Worm (Caenorhabditis elegans) whole organism, young adult: ENCODE data around the gene Y43F8B.11.
A peak's percentile ranks its signal among the peaks of the same experiment; 100 is the strongest.

ENCODE experiments used
- C06A6.2 ChIP-seq: fragments of 200-800 bp; sonication (Bioruptor generic); conservative IDR thresholded peaks from 2 replicates; pipeline ENCODE4 v1.3.6; 2022; ENCODE audit warnings: missing genetic modification characterization, missing compliant biosample characterization
- D2030.7 ChIP-seq: fragments of 200-800 bp; sonication (Bioruptor generic); IDR thresholded peaks from 2 replicates; pipeline ENCODE4 v1.3.6; 2022; ENCODE audit warnings: missing genetic modification reagents, missing genetic modification characterization, missing compliant biosample characterization
- F37B4.10 ChIP-seq: fragments of 200-800 bp; sonication (Bioruptor generic); IDR thresholded peaks from 2 replicates; pipeline ENCODE4 v1.3.6; 2022; ENCODE audit warnings: missing genetic modification characterization, missing compliant biosample characterization
- T26A5.8 ChIP-seq: sonication (generic microtip); optimal IDR thresholded peaks from 2 replicates; lab custom pipeline; 2016; ENCODE audit warnings: missing genetic modification characterization, missing compliant biosample characterization
- Y79H2A.3 ChIP-seq: fragments of 200-800 bp; sonication (Bioruptor generic); conservative IDR thresholded peaks from 2 replicates; pipeline ENCODE4 v1.3.6; 2022; ENCODE audit warnings: missing genetic modification reagents, missing genetic modification characterization, missing compliant biosample characterization
- ama-1 ChIP-seq, 3 experiments: fragments of 150-350 bp in 1 of 3; sonication (generic microtip) in 2 of 3; optimal IDR thresholded peaks; 2 replicates each; lab custom pipeline; 2014 to 2018; ENCODE audit warnings: missing biosample characterization in 2 of 3, missing genetic modification characterization in 2 of 3, missing genetic modification reagents in 2 of 3
- aptf-2 ChIP-seq: fragments of 200-800 bp; sonication (Bioruptor generic); conservative IDR thresholded peaks from 2 replicates; pipeline ENCODE4 v1.3.6; 2022; ENCODE audit warnings: missing genetic modification reagents, missing genetic modification characterization, missing compliant biosample characterization
- attf-3 ChIP-seq: fragments of 200-800 bp; sonication (Bioruptor generic); conservative IDR thresholded peaks from 2 replicates; pipeline ENCODE4 v1.3.6; 2022; ENCODE audit warnings: missing genetic modification reagents, missing genetic modification characterization, missing compliant biosample characterization
- attf-6 ChIP-seq: fragments of 200-800 bp; sonication (Bioruptor generic); IDR thresholded peaks from 2 replicates; pipeline ENCODE4 v1.3.6; 2022; ENCODE audit warnings: missing genetic modification reagents, missing genetic modification characterization, missing compliant biosample characterization
- ccch-3 ChIP-seq: fragments of 200-800 bp; sonication (Bioruptor generic); optimal IDR thresholded peaks from 2 replicates; lab custom pipeline; 2018; ENCODE audit warnings: mild to moderate bottlenecking, missing genetic modification characterization, missing compliant biosample characterization
- ceh-40 ChIP-seq: fragments of 200-800 bp; sonication (Bioruptor generic); IDR thresholded peaks from 2 replicates; pipeline ENCODE4 v1.3.6; 2022; ENCODE audit warnings: missing genetic modification characterization, missing compliant biosample characterization
- efl-1 ChIP-seq: fragments of 150-350 bp; optimal IDR thresholded peaks from 2 replicates; lab custom pipeline; 2014; ENCODE audit warnings: missing biosample characterization, missing genetic modification reagents, missing genetic modification characterization
- egrh-3 ChIP-seq: fragments of 200-800 bp; sonication (Bioruptor generic); IDR thresholded peaks from 2 replicates; pipeline ENCODE4 v1.3.6; 2022; ENCODE audit warnings: missing genetic modification reagents, missing genetic modification characterization, missing compliant biosample characterization
- fkh-3 ChIP-seq: sonication (generic microtip); optimal IDR thresholded peaks from 2 replicates; lab custom pipeline; 2016; ENCODE audit warnings: mild to moderate bottlenecking, missing genetic modification characterization, missing compliant biosample characterization
- hrde-1 ChIP-seq: sonication (generic microtip); optimal IDR thresholded peaks from 2 replicates; lab custom pipeline; 2016; ENCODE audit warnings: missing genetic modification characterization, mild to moderate bottlenecking, missing compliant biosample characterization, moderate library complexity, missing genotype, missing genetic modification reagents, borderline replicate concordance
- lag-1 ChIP-seq: fragments of 200-800 bp; sonication (Bioruptor generic); IDR thresholded peaks from 2 replicates; pipeline ENCODE4 v1.3.6; 2022; ENCODE audit warnings: missing genetic modification reagents, missing genetic modification characterization, missing compliant biosample characterization
- lin-26 ChIP-seq: fragments of 200-800 bp; sonication (Bioruptor generic); IDR thresholded peaks from 2 replicates; pipeline ENCODE4 v1.3.6; 2022; ENCODE audit warnings: missing genetic modification reagents, missing genetic modification characterization, missing compliant biosample characterization
- lin-54 ChIP-seq: fragments of 200-800 bp; sonication (Bioruptor generic); optimal IDR thresholded peaks from 2 replicates; lab custom pipeline; 2018; ENCODE audit warnings: mild to moderate bottlenecking, missing genetic modification characterization, missing compliant biosample characterization
- lsl-1 ChIP-seq: fragments of 200-800 bp; sonication (Bioruptor generic); optimal IDR thresholded peaks from 2 replicates; lab custom pipeline; 2018; ENCODE audit warnings: mild to moderate bottlenecking, missing genetic modification characterization, moderate library complexity, missing compliant biosample characterization
- lsy-27 ChIP-seq: sonication (generic microtip); optimal IDR thresholded peaks from 2 replicates; lab custom pipeline; 2017; ENCODE audit warnings: missing genetic modification characterization, mild to moderate bottlenecking, missing compliant biosample characterization, antibody characterized with exemption, missing genotype, borderline replicate concordance; ENCODE audit not compliant: insufficient read depth
- madf-3 ChIP-seq: fragments of 200-800 bp; sonication (Bioruptor generic); IDR thresholded peaks from 2 replicates; pipeline ENCODE4 v1.3.6; 2022; ENCODE audit warnings: missing genetic modification reagents, missing genetic modification characterization, missing compliant biosample characterization
- madf-8 ChIP-seq: fragments of 200-800 bp; sonication (Bioruptor generic); conservative IDR thresholded peaks from 2 replicates; pipeline ENCODE4 v1.3.6; 2022; ENCODE audit warnings: missing genetic modification reagents, missing genetic modification characterization, missing compliant biosample characterization
- nfya-1 ChIP-seq: sonication (generic microtip); optimal IDR thresholded peaks from 2 replicates; lab custom pipeline; 2017; ENCODE audit warnings: antibody characterized with exemption, missing compliant biosample characterization, missing genetic modification characterization, borderline replicate concordance; ENCODE audit not compliant: insufficient read depth
- nfya-2 ChIP-seq: fragments of 200-800 bp; sonication (Bioruptor generic); IDR thresholded peaks from 2 replicates; pipeline ENCODE4 v1.3.6; 2022; ENCODE audit warnings: missing genetic modification reagents, missing genetic modification characterization, missing compliant biosample characterization
- rec-8 ChIP-seq, 2 experiments: sonication (generic microtip); optimal IDR thresholded peaks; 2 replicates each; lab custom pipeline; 2016; ENCODE audit warnings: mild to moderate bottlenecking in 2 of 2, missing genetic modification characterization in 2 of 2, missing genetic modification reagents in 2 of 2, missing genotype in 2 of 2, missing biosample characterization in 1 of 2, missing compliant biosample characterization in 1 of 2, moderate library complexity in 1 of 2
- repo-1 ChIP-seq: sonication (generic microtip); optimal IDR thresholded peaks from 2 replicates; lab custom pipeline; 2017; ENCODE audit warnings: mild to moderate bottlenecking, missing genetic modification characterization, missing compliant biosample characterization
- sea-2 ChIP-seq: fragments of 200-800 bp; sonication (Bioruptor generic); IDR thresholded peaks from 2 replicates; pipeline ENCODE4 v1.3.6; 2022; ENCODE audit warnings: missing genetic modification characterization, missing compliant biosample characterization
- tbp1 ChIP-seq: fragments of 200-800 bp; sonication (Bioruptor generic); optimal IDR thresholded peaks from 2 replicates; lab custom pipeline; 2018; ENCODE audit warnings: mild to moderate bottlenecking, missing genetic modification characterization, missing compliant biosample characterization
- tbx-9 ChIP-seq: sonication (generic microtip); optimal IDR thresholded peaks from 2 replicates; lab custom pipeline; 2016; ENCODE audit warnings: borderline replicate concordance, missing genetic modification characterization, inconsistent platforms, missing compliant biosample characterization
- unc-130 ChIP-seq: sonication (generic microtip); optimal IDR thresholded peaks from 2 replicates; lab custom pipeline; 2016; ENCODE audit warnings: missing genetic modification reagents, missing genetic modification characterization, missing compliant biosample characterization
- zfh-2 ChIP-seq: fragments of 200-800 bp; sonication (Bioruptor generic); conservative IDR thresholded peaks from 2 replicates; pipeline ENCODE4 v1.3.6; 2022; ENCODE audit warnings: missing genetic modification reagents, missing genetic modification characterization, missing compliant biosample characterization
- ztf-18 ChIP-seq: sonication (generic microtip); optimal IDR thresholded peaks from 2 replicates; lab custom pipeline; 2016; ENCODE audit warnings: missing genotype, mild to moderate bottlenecking, missing genetic modification characterization, missing compliant biosample characterization
- ztf-22 ChIP-seq: fragments of 200-800 bp; sonication (Bioruptor generic); optimal IDR thresholded peaks from 2 replicates; lab custom pipeline; 2018; ENCODE audit warnings: mild to moderate bottlenecking, missing genetic modification characterization, moderate library complexity, missing compliant biosample characterization

Y43F8B.11 gene

ce11 chrV:19501389-19501788 lies 30.9 kb downstream of the Y43F8B.11 start:
- TF ChIP-seq sea-2 (GFP tag; lab: Robert Waterston, UW) (no peak), ama-1 (optimal IDR thresholded peaks at IDR 0.05; lab: Kevin White, UChicago) (no peak), ama-1 (GFP tag; optimal IDR thresholded peaks at IDR 0.05; lab: Kevin White, UChicago) (no peak), madf-8 (no peak), lsy-27 (tag; lab: Kevin White, UChicago) (no peak), lin-54 (GFP tag; lab: Kevin White, UChicago) (no peak), ccch-3 (GFP tag; lab: Kevin White, UChicago) (no peak), attf-6 (GFP tag; lab: Robert Waterston, UW) (no peak), lin-26 (GFP tag; lab: Robert Waterston, UW) (no peak), C06A6.2 (GFP tag; lab: Robert Waterston, UW) (no peak), tbx-9 (tag; lab: Kevin White, UChicago) (no peak), D2030.7 (GFP tag; lab: Robert Waterston, UW) (no peak), hrde-1 (tag; lab: Kevin White, UChicago) (no peak), aptf-2 (GFP tag; lab: Robert Waterston, UW) (no peak), tbp1 (GFP tag; lab: Kevin White, UChicago) (no peak), attf-3 (GFP tag; lab: Robert Waterston, UW) (no peak), T26A5.8 (tag; lab: Kevin White, UChicago) (no peak), lag-1 (GFP tag; lab: Robert Waterston, UW) (no peak), F37B4.10 (GFP tag; lab: Robert Waterston, UW) (no peak), Y79H2A.3 (GFP tag; lab: Robert Waterston, UW) (no peak), nfya-1 (tag; lab: Kevin White, UChicago) (no peak)

- 0 out of 2 replicates have a peak, but pooled peaks have one; percentile 36 for TF ChIP-seq madf-3 (GFP tag; lab: Robert Waterston, UW)
- peak; percentile 54; the same call in 1 of the 2 replicates for TF ChIP-seq lin-26 (GFP tag; lab: Robert Waterston, UW)
- no peak for TF ChIP-seq ceh-40 (GFP tag; lab: Robert Waterston, UW)
These were observed 32.2 kb downstream of the Y43F8B.11 start, which contains the start of gene Y43F8B.3 for ce11 chrV:19502579-19503151. Gene Y43F8B.3 (plus strand): TSS chrV:19503101.

ce11 chrV:19509061-19509460 lies 38.6 kb downstream of the Y43F8B.11 start:
- no peak for TF ChIP-seq lsl-1
- TF ChIP-seq ztf-22 (GFP tag; lab: Kevin White, UChicago): no peak
- no peak for TF ChIP-seq ztf-18 (tag; lab: Kevin White, UChicago)
- TF ChIP-seq unc-130 (GFP tag; lab: Kevin White, UChicago): no peak
- no peak for TF ChIP-seq nfya-2 (GFP tag; lab: Robert Waterston, UW)
- no peak for TF ChIP-seq madf-8
- TF ChIP-seq repo-1 (tag; lab: Kevin White, UChicago): no peak
- peak; percentile 56; the same call in 1 of the 2 replicates for TF ChIP-seq egrh-3 (GFP tag; lab: Robert Waterston, UW)
- TF ChIP-seq fkh-3: no peak
- no peak for TF ChIP-seq efl-1 (GFP tag; lab: Kevin White, UChicago)
- peak; percentile 80 for TF ChIP-seq zfh-2 (GFP tag; lab: Robert Waterston, UW)
- TF ChIP-seq ama-1 (optimal IDR thresholded peaks at IDR 0.05; lab: Kevin White, UChicago): no peak
- TF ChIP-seq ama-1 (GFP tag; optimal IDR thresholded peaks at IDR 0.05; lab: Kevin White, UChicago): no peak
- TF ChIP-seq rec-8 (tag; optimal IDR thresholded peaks at IDR 0.05; lab: Kevin White, UChicago): no peak
